Worm (Caenorhabditis elegans): Measurements from ENCODE around the gene pals-38.

- TF ChIP-seq Y53G8AR.9 (GFP tag; conservative IDR thresholded peaks at IDR 0.05) (no peak), ztf-26 (tag; optimal IDR thresholded peaks at IDR 0.05) (no peak), unc-62 (GFP tag; optimal IDR thresholded peaks at IDR 0.05) (no peak)
Measured at ce11 chrV:12420843-12421242, 26.0 kb downstream of the pals-38 start, which contains the start of gene C54D10.4.
